Fruit fly (Drosophila melanogaster) S2 (cell line): ENCODE data around the gene ash2.

Source experiments
- CG8478 ChIP-seq: fragments of >200 bp; optimal IDR thresholded peaks from 2 replicates; lab custom pipeline; 2018
- CTCF ChIP-seq, 2 experiments: fragments of >200 bp; optimal IDR thresholded peaks; 2 replicates each; lab custom pipeline; 2018

- TF ChIP-seq CTCF (optimal IDR thresholded peaks at IDR 0.05; lab: Kevin White, UChicago) (no peak), CG8478 (lab: Kevin White, UChicago) (no peak)
Measured at dm6 chr3R:24667538-24668207, 17.7 kb downstream of the ash2 start.
